Fruit fly (Drosophila melanogaster) Kc167 (cell line): ENCODE results near the gene CG33269.

Experiments used
- Sin3A ChIP-seq: fragments of >200 bp; optimal IDR thresholded peaks from 2 replicates; lab custom pipeline; 2018; ENCODE audit warnings: missing external identifiers
- h ChIP-seq: fragments of >200 bp; optimal IDR thresholded peaks from 3 replicates; lab custom pipeline; 2018; ENCODE audit warnings: missing external identifiers
- insv ChIP-seq: fragments of >200 bp; optimal IDR thresholded peaks from 3 replicates; lab custom pipeline; 2018; ENCODE audit warnings: missing external identifiers
- psq ChIP-seq: fragments of >200 bp; optimal IDR thresholded peaks from 2 replicates; lab custom pipeline; 2017; ENCODE audit warnings: missing external identifiers
- ttk ChIP-seq: sonication (Bioruptor generic); optimal IDR thresholded peaks from 2 replicates; lab custom pipeline; 2017; ENCODE audit warnings: missing external identifiers

- TF ChIP-seq psq (no peak), Sin3A (lab: Kevin White, UChicago) (no peak), h (lab: Kevin White, UChicago) (no peak), ttk (lab: Kevin White, UChicago) (no peak), insv (lab: Kevin White, UChicago) (no peak)
Measured at dm6 chr3L:11596585-11597252, 14.7 kb upstream of the CG33269 start, which contains the start of gene CG7368.
